Worm (Caenorhabditis elegans) whole organism, L1 larva: ENCODE measurements around the gene chtb-3.

Experiments
- F16B12.6 ChIP-seq: fragments of 150-350 bp; optimal IDR thresholded peaks from 2 replicates; lab custom pipeline; 2014; ENCODE audit warnings: missing biosample characterization, missing genetic modification characterization
- Y116A8C.19 ChIP-seq: sonication (generic microtip); optimal IDR thresholded peaks from 2 replicates; lab custom pipeline; 2016; ENCODE audit warnings: missing compliant biosample characterization, missing genetic modification characterization, borderline replicate concordance
- aha-1 ChIP-seq: fragments of 150-350 bp; optimal IDR thresholded peaks from 2 replicates; lab custom pipeline; 2014; ENCODE audit warnings: missing biosample characterization, missing genetic modification characterization
- aly-2 ChIP-seq: fragments of 150-350 bp; optimal IDR thresholded peaks from 2 replicates; lab custom pipeline; 2014; ENCODE audit warnings: missing biosample characterization, missing genetic modification characterization
- ceh-63 ChIP-seq: fragments of 200-800 bp; sonication (Bioruptor generic); optimal IDR thresholded peaks from 2 replicates; lab custom pipeline; 2018; ENCODE audit warnings: mild to moderate bottlenecking, missing genetic modification characterization, missing compliant biosample characterization
- ceh-8 ChIP-seq: fragments of 200-800 bp; sonication (Bioruptor generic); optimal IDR thresholded peaks from 2 replicates; lab custom pipeline; 2018; ENCODE audit warnings: mild to moderate bottlenecking, missing genetic modification characterization, moderate library complexity, missing compliant biosample characterization
- ceh-88 ChIP-seq: fragments of 200-800 bp; sonication (Bioruptor generic); IDR thresholded peaks from 2 replicates; pipeline ENCODE4 v1.3.6; 2022; ENCODE audit warnings: missing genetic modification characterization, missing compliant biosample characterization
- ces-1 ChIP-seq: fragments of 150-350 bp; optimal IDR thresholded peaks from 2 replicates; lab custom pipeline; 2014; ENCODE audit warnings: missing biosample characterization, missing genetic modification reagents, missing genetic modification characterization
- dpl-1 ChIP-seq, 3 experiments: fragments of 150-350 bp in 2 of 3; sonication (generic microtip) in 1 of 3; optimal IDR thresholded peaks; 2 replicates each; lab custom pipeline; 2014 to 2017; ENCODE audit warnings: missing biosample characterization in 3 of 3, missing genetic modification characterization in 3 of 3, missing genetic modification reagents in 3 of 3
- dsc-1 ChIP-seq: sonication (generic microtip); optimal IDR thresholded peaks from 2 replicates; lab custom pipeline; 2016; ENCODE audit warnings: mild to moderate bottlenecking, missing genetic modification characterization, missing compliant biosample characterization
- efl-1 ChIP-seq, 4 experiments: fragments of 150-350 bp; optimal IDR thresholded peaks in 3 of 4; peaks in 1 of 4; 1 replicate in 1 of 4; 2 replicates in 3 of 4; lab custom pipeline; 2014; ENCODE audit warnings: missing biosample characterization in 2 of 4, missing genetic modification characterization in 2 of 4, missing genetic modification reagents in 2 of 4
- egl-13 ChIP-seq: sonication (generic microtip); optimal IDR thresholded peaks from 2 replicates; lab custom pipeline; 2016; ENCODE audit warnings: missing genotype, missing genetic modification reagents, missing genetic modification characterization, missing compliant biosample characterization
- egl-27 ChIP-seq, 2 experiments: fragments of 150-350 bp in 1 of 2; sonication (generic microtip); optimal IDR thresholded peaks; 3 replicates each; lab custom pipeline; 2017 to 2018; ENCODE audit warnings: missing biosample characterization in 2 of 2, missing genetic modification characterization in 2 of 2, missing genetic modification reagents in 2 of 2
- elt-2 ChIP-seq: sonication (generic microtip); optimal IDR thresholded peaks from 2 replicates; lab custom pipeline; 2016; ENCODE audit warnings: missing genetic modification characterization, mild to moderate bottlenecking, inconsistent platforms, missing compliant biosample characterization, missing genetic modification reagents
- fkh-8 ChIP-seq: sonication (generic microtip); optimal IDR thresholded peaks from 2 replicates; lab custom pipeline; 2016; ENCODE audit warnings: mild to moderate bottlenecking, missing genetic modification characterization, missing compliant biosample characterization
- irx-1 ChIP-seq: sonication (generic microtip); optimal IDR thresholded peaks from 2 replicates; lab custom pipeline; 2016; ENCODE audit warnings: missing genetic modification characterization, missing compliant biosample characterization
- jun-1 ChIP-seq: fragments of 150-350 bp; optimal IDR thresholded peaks from 2 replicates; lab custom pipeline; 2014; ENCODE audit warnings: missing biosample characterization, missing genetic modification reagents, missing genetic modification characterization
- lin-13 ChIP-seq: fragments of 150-350 bp; optimal IDR thresholded peaks from 2 replicates; lab custom pipeline; 2014; ENCODE audit warnings: missing biosample characterization, missing genetic modification reagents, missing genetic modification characterization
- lin-14 ChIP-seq: fragments of 200-800 bp; sonication (Bioruptor generic); optimal IDR thresholded peaks from 2 replicates; lab custom pipeline; 2018; ENCODE audit warnings: mild to moderate bottlenecking, missing genetic modification characterization, moderate library complexity, missing compliant biosample characterization
- mdl-1 ChIP-seq, 2 experiments: fragments of 150-350 bp; optimal IDR thresholded peaks; 2 replicates each; lab custom pipeline; 2014 to 2017; ENCODE audit warnings: missing biosample characterization in 2 of 2, missing genetic modification characterization in 2 of 2, inconsistent platforms in 1 of 2
- mep-1 ChIP-seq: fragments of 150-350 bp; optimal IDR thresholded peaks from 2 replicates; lab custom pipeline; 2014; ENCODE audit warnings: missing biosample characterization, missing genetic modification characterization
- nhr-20 ChIP-seq: sonication (generic microtip); optimal IDR thresholded peaks from 2 replicates; lab custom pipeline; 2016; ENCODE audit warnings: mild to moderate bottlenecking, missing genetic modification characterization, missing compliant biosample characterization
- nhr-28 ChIP-seq: fragments of 150-350 bp; optimal IDR thresholded peaks from 2 replicates; lab custom pipeline; 2014; ENCODE audit warnings: missing biosample characterization, missing genetic modification characterization
- nhr-47 ChIP-seq: sonication (generic microtip); optimal IDR thresholded peaks from 2 replicates; lab custom pipeline; 2016; ENCODE audit warnings: mild to moderate bottlenecking, missing genetic modification characterization, moderate library complexity, missing compliant biosample characterization
- nhr-71 ChIP-seq: sonication (generic microtip); optimal IDR thresholded peaks from 2 replicates; lab custom pipeline; 2016; ENCODE audit warnings: mild to moderate bottlenecking, missing genetic modification characterization, moderate library complexity, missing compliant biosample characterization
- nhr-76 ChIP-seq: sonication (generic microtip); optimal IDR thresholded peaks from 2 replicates; lab custom pipeline; 2017; ENCODE audit warnings: missing biosample characterization, missing genetic modification characterization
- nhr-77 ChIP-seq: fragments of 150-350 bp; optimal IDR thresholded peaks from 2 replicates; lab custom pipeline; 2014; ENCODE audit warnings: missing biosample characterization, missing genetic modification characterization
- pax-3 ChIP-seq: fragments of 200-800 bp; sonication (Bioruptor generic); optimal IDR thresholded peaks from 2 replicates; lab custom pipeline; 2018; ENCODE audit warnings: mild to moderate bottlenecking, missing genetic modification characterization, moderate library complexity, missing compliant biosample characterization
- snpc-4 ChIP-seq: fragments of 150-350 bp; optimal IDR thresholded peaks from 2 replicates; lab custom pipeline; 2014; ENCODE audit warnings: missing biosample characterization, missing genetic modification characterization
- sox-4 ChIP-seq: sonication (generic microtip); optimal IDR thresholded peaks from 2 replicates; lab custom pipeline; 2016; ENCODE audit warnings: missing genetic modification characterization, missing compliant biosample characterization
- xbp-1 ChIP-seq: sonication (generic microtip); optimal IDR thresholded peaks from 2 replicates; lab custom pipeline; 2016; ENCODE audit warnings: missing genetic modification characterization, missing compliant biosample characterization
- zag-1 ChIP-seq: fragments of 150-350 bp; optimal IDR thresholded peaks from 2 replicates; lab custom pipeline; 2014; ENCODE audit warnings: missing biosample characterization, missing genetic modification characterization
- zip-4 ChIP-seq: fragments of 200-800 bp; sonication (Bioruptor generic); optimal IDR thresholded peaks from 2 replicates; lab custom pipeline; 2018; ENCODE audit warnings: mild to moderate bottlenecking, missing genetic modification characterization, moderate library complexity, missing compliant biosample characterization

The chtb-3 gene

ce11 chrX:6357772-6358171 lies 38.3 kb upstream of the chtb-3 start, which contains the start of gene C03B1.10:
TSS of gene C03B1.10 (minus strand) at chrX:6357872.
- no peak for TF ChIP-seq zag-1 (tag; lab: Kevin White, UChicago)
- no peak for TF ChIP-seq jun-1 (tag; lab: Kevin White, UChicago)
- no peak for TF ChIP-seq nhr-20 (tag; lab: Kevin White, UChicago)
- no peak for TF ChIP-seq aha-1 (tag; lab: Kevin White, UChicago)
- TF ChIP-seq fkh-8: no peak
- TF ChIP-seq irx-1 (tag; lab: Kevin White, UChicago): no peak
- no peak for TF ChIP-seq lin-13 (GFP tag; lab: Kevin White, UChicago)
- no peak for TF ChIP-seq nhr-71 (tag; lab: Kevin White, UChicago)
- TF ChIP-seq nhr-47: no peak
- TF ChIP-seq pax-3 (tag; lab: Kevin White, UChicago): no peak

ce11 chrX:6355030-6355635 lies 35.7 kb upstream of the chtb-3 start, which contains the start of gene C03B1.5:
TSS of gene C03B1.5 (plus strand) at chrX:6355585.
- TF ChIP-seq elt-2 (tag; lab: Kevin White, UChicago) (peak; percentile 15), efl-1 (optimal IDR thresholded peaks at IDR 0.05; lab: Kevin White, UChicago) (no peak), efl-1 (GFP tag; optimal IDR thresholded peaks at IDR 0.05 in 1 of 2; lab: Kevin White, UChicago) (peak in 1 of 2 experiments; percentile 91), snpc-4 (tag; lab: Kevin White, UChicago) (no peak), Y116A8C.19 (no peak), ceh-8 (GFP tag; lab: Kevin White, UChicago) (no peak), egl-27 (tag; optimal IDR thresholded peaks at IDR 0.05; lab: Kevin White, UChicago) (no peak)

ce11 chrX:6353763-6354162 lies 34.3 kb upstream of the chtb-3 start:
- TF ChIP-seq sox-4 (tag; lab: Kevin White, UChicago) (peak; percentile 43), nhr-20 (tag; lab: Kevin White, UChicago) (peak; percentile 3), nhr-28 (no peak), xbp-1 (peak; percentile 15), ceh-8 (GFP tag; lab: Kevin White, UChicago) (peak; percentile 60), lin-13 (GFP tag; lab: Kevin White, UChicago) (no peak), lin-14 (GFP tag; lab: Kevin White, UChicago) (no peak), nhr-77 (tag; lab: Kevin White, UChicago) (no peak), fkh-8 (peak; percentile 78), mep-1 (no peak), elt-2 (tag; lab: Kevin White, UChicago) (no peak), ceh-63 (no peak), nhr-76 (tag; lab: Kevin White, UChicago) (no peak), nhr-71 (tag; lab: Kevin White, UChicago) (peak; percentile 51)

ce11 chrX:6350016-6350415 lies 30.6 kb upstream of the chtb-3 start, which contains the start of gene C03B1.6:
TSS of gene C03B1.6 (plus strand) at chrX:6350316.
- TF ChIP-seq dsc-1 (peak; percentile 7), jun-1 (tag; lab: Kevin White, UChicago) (no peak)

ce11 chrX:6347013-6347412 lies 27.6 kb upstream of the chtb-3 start, which contains the start of gene C03B1.9:
TSS of gene C03B1.9 (minus strand) at chrX:6347113.
- TF ChIP-seq egl-27 (tag; optimal IDR thresholded peaks at IDR 0.05; lab: Kevin White, UChicago) (no peak), egl-13 (tag; lab: Kevin White, UChicago) (no peak), aha-1 (tag; lab: Kevin White, UChicago) (no peak), aly-2 (tag; lab: Kevin White, UChicago) (no peak), dpl-1 (GFP tag; optimal IDR thresholded peaks at IDR 0.05; lab: Kevin White, UChicago) (no peak), mdl-1 (tag; optimal IDR thresholded peaks at IDR 0.05; lab: Kevin White, UChicago) (no peak), mep-1 (no peak), snpc-4 (tag; lab: Kevin White, UChicago) (no peak), xbp-1 (no peak), F16B12.6 (tag; lab: Kevin White, UChicago) (no peak), zip-4 (GFP tag; lab: Kevin White, UChicago) (no peak), ceh-88 (GFP tag; lab: Robert Waterston, UW) (no peak), ces-1 (GFP tag; lab: Kevin White, UChicago) (no peak)
